Fruit fly (Drosophila melanogaster): ENCODE data around the gene CG1571.

CG1571 gene

DNA sequence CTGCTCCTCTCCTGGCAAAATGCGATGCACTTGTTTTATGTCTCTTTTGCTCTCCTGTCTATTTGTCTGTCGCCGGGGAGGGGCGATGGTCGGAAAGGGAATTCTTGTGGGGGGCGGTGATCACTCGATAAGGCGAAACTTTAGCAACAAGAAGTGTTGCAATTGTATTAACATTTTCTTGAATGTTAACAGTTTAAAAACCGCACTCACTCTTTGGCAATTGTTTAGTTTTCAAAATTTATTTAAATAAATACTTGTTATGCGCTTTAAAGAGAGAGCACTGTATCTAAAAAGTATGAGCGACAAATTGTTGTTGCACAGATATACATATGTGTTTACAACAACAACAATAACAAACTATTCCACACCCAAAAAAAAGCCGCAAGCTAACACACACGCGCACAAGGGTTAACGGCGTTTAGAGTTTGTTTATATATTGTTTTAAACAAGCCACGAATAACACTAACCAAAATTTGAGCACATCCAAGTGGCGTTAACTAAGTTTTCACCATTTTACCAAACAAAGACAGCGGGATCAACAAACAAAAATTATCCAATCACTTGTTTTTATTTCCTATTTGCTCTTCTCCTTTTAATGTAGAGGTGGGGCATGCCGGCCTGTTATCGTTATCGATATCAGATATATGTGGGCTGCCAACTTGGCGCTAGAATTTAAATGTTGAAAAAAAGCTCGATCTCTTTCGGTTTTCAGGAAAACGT lies 26.0 kb downstream of the CG1571 start, which contains the start of gene CG2258 (continued):
- TF ChIP-seq Hr51 (GFP tag; optimal IDR thresholded peaks at IDR 0.05), result peak; percentile 44 to 85
- TF ChIP-seq CG4730 (GFP tag; IDR thresholded peaks at IDR 0.05), result peak; percentile 74
- TF ChIP-seq CHES-1-like (GFP tag; optimal IDR thresholded peaks at IDR 0.05), result peak; percentile 71
- TF ChIP-seq tgo (GFP tag; IDR thresholded peaks at IDR 0.05), result peak; percentile 81
- peak; percentile 12 for TF ChIP-seq emc (GFP tag; optimal IDR thresholded peaks at IDR 0.05)
- peak; percentile 66 for TF ChIP-seq CG12744 (GFP tag; optimal IDR thresholded peaks at IDR 0.05)
- TF ChIP-seq CG33213 (GFP tag; optimal IDR thresholded peaks at IDR 0.05), result peak; percentile 21
- TF ChIP-seq otp (GFP tag; IDR thresholded peaks at IDR 0.05), result peak; percentile 87
- peak; percentile 86 for TF ChIP-seq CG12219 (GFP tag; optimal IDR thresholded peaks at IDR 0.05)
- TF ChIP-seq Trl (optimal IDR thresholded peaks at IDR 0.05), result no peak
- no peak for TF ChIP-seq Trl (GFP tag; optimal IDR thresholded peaks at IDR 0.05)
- TF ChIP-seq dmrt11E (tag; optimal IDR thresholded peaks at IDR 0.05), result peak; percentile 50
- TF ChIP-seq CG2116 (GFP tag; optimal IDR thresholded peaks at IDR 0.05), result peak; percentile 28
- peak; percentile 89 for TF ChIP-seq nmo (GFP tag; optimal IDR thresholded peaks at IDR 0.05)
- peak; percentile 68 for TF ChIP-seq jing (GFP tag; optimal IDR thresholded peaks at IDR 0.05)
- no peak for TF ChIP-seq ERR (GFP tag; optimal IDR thresholded peaks at IDR 0.05)
- peak; percentile 17 for TF ChIP-seq mam (GFP tag; optimal IDR thresholded peaks at IDR 0.05)
- TF ChIP-seq wdn (GFP tag; IDR thresholded peaks at IDR 0.05), result peak; percentile 63; the same call in 1 of the 2 replicates
- TF ChIP-seq NfI (GFP tag; optimal IDR thresholded peaks at IDR 0.05), result peak; percentile 84
- TF ChIP-seq shn (GFP tag; optimal IDR thresholded peaks at IDR 0.05), result no peak
- TF ChIP-seq Dip3 (GFP tag; optimal IDR thresholded peaks at IDR 0.05), result peak; percentile 77
- peak; percentile 76 for TF ChIP-seq MTF-1 (GFP tag; optimal IDR thresholded peaks at IDR 0.05; ENCODE audit: borderline replicate concordance)
- TF ChIP-seq CG8765 (GFP tag; IDR thresholded peaks at IDR 0.05), result peak; percentile 69; the same call in 1 of the 2 replicates
- TF ChIP-seq Atf6 (GFP tag; IDR thresholded peaks at IDR 0.05), result peak; percentile 82
- TF ChIP-seq odd (GFP tag; optimal IDR thresholded peaks at IDR 0.05), result peak; percentile 78
- peak; percentile 83 for TF ChIP-seq Fer1 (GFP tag; optimal IDR thresholded peaks at IDR 0.05)
- TF ChIP-seq Hsf (GFP tag; optimal IDR thresholded peaks at IDR 0.05), result peak; percentile 85
- TF ChIP-seq Gsc (GFP tag; IDR thresholded peaks at IDR 0.05), result peak; percentile 61
- peak in 1 of 2 experiments; percentile 83 for TF ChIP-seq Eip74EF (GFP tag; optimal IDR thresholded peaks at IDR 0.05)
- TF ChIP-seq sisA (GFP tag; IDR thresholded peaks at IDR 0.05), result peak; percentile 89
- TF ChIP-seq Asciz (GFP tag; optimal IDR thresholded peaks at IDR 0.05), result peak; percentile 82
- peak; percentile 45 for TF ChIP-seq Atf-2 (GFP tag; optimal IDR thresholded peaks at IDR 0.05)
- TF ChIP-seq crp (GFP tag; optimal IDR thresholded peaks at IDR 0.05), result peak in 1 of 2 experiments; percentile 12
- TF ChIP-seq Taf1 (GFP tag; IDR thresholded peaks at IDR 0.05), result peak; percentile 66
- TF ChIP-seq CG9215 (GFP tag; IDR thresholded peaks at IDR 0.05), result peak; percentile 72
- TF ChIP-seq run (tag; optimal IDR thresholded peaks at IDR 0.05), result peak; percentile 70
- TF ChIP-seq trem (tag; optimal IDR thresholded peaks at IDR 0.05), result peak; percentile 96
- TF ChIP-seq CG17361 (GFP tag; IDR thresholded peaks at IDR 0.05), result peak; percentile 84
- peak; percentile 64 for TF ChIP-seq CG6854 (GFP tag; optimal IDR thresholded peaks at IDR 0.05)
- peak; percentile 43; the same call in 1 of the 2 replicates for TF ChIP-seq Lim3 (GFP tag; IDR thresholded peaks at IDR 0.05)
- TF ChIP-seq CG7839 (tag; optimal IDR thresholded peaks at IDR 0.05), result peak; percentile 92
- no peak for TF ChIP-seq Dad (GFP tag; optimal IDR thresholded peaks at IDR 0.05)
- peak; percentile 79 for TF ChIP-seq twi (tag; optimal IDR thresholded peaks at IDR 0.05)
- TF ChIP-seq CG10462 (GFP tag; optimal IDR thresholded peaks at IDR 0.05), result peak; percentile 1
- TF ChIP-seq ash1 (GFP tag; optimal IDR thresholded peaks at IDR 0.05), result no peak
- TF ChIP-seq dysf (GFP tag; IDR thresholded peaks at IDR 0.05), result peak; percentile 93
- TF ChIP-seq CG17802 (tag; optimal IDR thresholded peaks at IDR 0.05), result peak; percentile 67
- peak; percentile 59 for TF ChIP-seq schlank (tag; optimal IDR thresholded peaks at IDR 0.05)
- TF ChIP-seq CG11695 (GFP tag; IDR thresholded peaks at IDR 0.05), result peak; percentile 80
- peak; percentile 49 for TF ChIP-seq Lhr (GFP tag; optimal IDR thresholded peaks at IDR 0.05)
